Fruit fly (Drosophila melanogaster) whole organism, prepupa: ENCODE measurements around the gene mRpL3.

Experiments
- CG10631 ChIP-seq: fragments of 200-800 bp; sonication (Bioruptor generic); optimal IDR thresholded peaks from 2 replicates; lab custom pipeline; 2016; ENCODE audit warnings: missing biosample characterization, missing genetic modification characterization
- CG10669 ChIP-seq: fragments of 200-800 bp; sonication (Bioruptor generic); optimal IDR thresholded peaks from 3 replicates; lab custom pipeline; 2018; ENCODE audit warnings: missing biosample characterization, mild to moderate bottlenecking, missing genetic modification characterization, moderate library complexity
- CG34406 ChIP-seq: fragments of 200-800 bp; sonication (Bioruptor generic); optimal IDR thresholded peaks from 3 replicates; lab custom pipeline; 2016; ENCODE audit warnings: missing biosample characterization, missing genetic modification characterization
- Eip78C ChIP-seq: fragments of 200-800 bp; sonication (Bioruptor generic); peaks from one replicate; lab custom pipeline; 2016; ENCODE audit warnings: missing biosample characterization, missing genetic modification characterization
- Ets96B ChIP-seq: fragments of 200-800 bp; optimal IDR thresholded peaks from 2 replicates; lab custom pipeline; 2019; ENCODE audit warnings: missing biosample characterization, mild to moderate bottlenecking, missing genetic modification characterization, moderate library complexity
- Met ChIP-seq: fragments of 200-800 bp; sonication (Bioruptor generic); optimal IDR thresholded peaks from 3 replicates; lab custom pipeline; 2016; ENCODE audit warnings: missing biosample characterization, missing genetic modification characterization
- Smox ChIP-seq: fragments of 200-800 bp; sonication (Bioruptor generic); optimal IDR thresholded peaks from 3 replicates; lab custom pipeline; 2016; ENCODE audit warnings: missing biosample characterization, missing genetic modification characterization
- achi ChIP-seq: fragments of 200-800 bp; sonication (Bioruptor generic); optimal IDR thresholded peaks from 3 replicates; lab custom pipeline; 2016; ENCODE audit warnings: missing biosample characterization, missing genetic modification characterization
- acj6 ChIP-seq: fragments of 200-800 bp; sonication (Bioruptor generic); optimal IDR thresholded peaks from 3 replicates; lab custom pipeline; 2016; ENCODE audit warnings: missing biosample characterization, missing genetic modification characterization
- fkh ChIP-seq: fragments of 200-800 bp; sonication (Bioruptor generic); optimal IDR thresholded peaks from 3 replicates; lab custom pipeline; 2017; ENCODE audit warnings: missing biosample characterization, mild to moderate bottlenecking, missing genetic modification characterization, moderate library complexity

Gene mRpL3

dm6 chrX:15811666-15812614 is 50.9 kb downstream of the mRpL3 start (continued):
- TF ChIP-seq acj6 (no peak), CG34406 (GFP tag; lab: Kevin White, UChicago) (no peak), Smox (GFP tag; lab: Kevin White, UChicago) (no peak), Ets96B (tag; lab: Kevin White, UChicago) (no peak), Eip78C (GFP tag; lab: Kevin White, UChicago) (peak; percentile 65), CG10631 (GFP tag; lab: Kevin White, UChicago) (no peak), Met (GFP tag; lab: Kevin White, UChicago) (peak; percentile 29), fkh (GFP tag; lab: Kevin White, UChicago) (peak; percentile 25), achi (GFP tag; lab: Kevin White, UChicago) (no peak), CG10669 (GFP tag; lab: Kevin White, UChicago) (no peak)
